Worm (Caenorhabditis elegans) whole organism, early embryonic: Measurements from ENCODE around the gene C56C10.7.

Source experiments
- F13C5.2 ChIP-seq: sonication (generic microtip); optimal IDR thresholded peaks from 2 replicates; lab custom pipeline; 2017; ENCODE audit warnings: mild to moderate bottlenecking, missing genetic modification characterization, inconsistent platforms, missing compliant biosample characterization
- aly-1 ChIP-seq: sonication (generic microtip); optimal IDR thresholded peaks from 2 replicates; lab custom pipeline; 2016; ENCODE audit warnings: missing genetic modification characterization, missing compliant biosample characterization
- ama-1 ChIP-seq: fragments of 150-350 bp; optimal IDR thresholded peaks from 2 replicates; lab custom pipeline; 2014
- ceh-13 ChIP-seq: fragments of 200-800 bp; sonication (Bioruptor generic); optimal IDR thresholded peaks from 2 replicates; lab custom pipeline; 2018; ENCODE audit warnings: mild to moderate bottlenecking, missing genetic modification characterization, missing compliant biosample characterization
- hmg-4 ChIP-seq: fragments of 200-800 bp; sonication (Bioruptor generic); optimal IDR thresholded peaks from 2 replicates; lab custom pipeline; 2018; ENCODE audit warnings: mild to moderate bottlenecking, missing genetic modification characterization, missing compliant biosample characterization
- pes-1 ChIP-seq: fragments of 200-800 bp; sonication (Bioruptor generic); IDR thresholded peaks from 2 replicates; pipeline ENCODE4 v1.3.6; 2022; ENCODE audit warnings: missing genetic modification reagents, missing genetic modification characterization, missing compliant biosample characterization

ce11 chrII:6636136-6636535, 48.8 kb upstream of the C56C10.7 start, which contains the start of gene T19D12.5:
- TF ChIP-seq aly-1: no peak
- TF ChIP-seq ama-1 (lab: Kevin White, UChicago): no peak
- TF ChIP-seq pes-1 (GFP tag; lab: Robert Waterston, UW): no peak
- no peak for TF ChIP-seq F13C5.2 (tag; lab: Kevin White, UChicago)
- TF ChIP-seq hmg-4: no peak
- TF ChIP-seq ceh-13 (GFP tag; lab: Kevin White, UChicago): no peak
